Worm (Caenorhabditis elegans) whole organism, L1 larva: ENCODE data around the gene flp-21.

Experiments
- ama-1 ChIP-seq: fragments of 150-350 bp; optimal IDR thresholded peaks from 2 replicates; lab custom pipeline; 2014
- elt-3 ChIP-seq, 6 experiments: fragments of 150-350 bp in 1 of 6; sonication (generic microtip); optimal IDR thresholded peaks; 2 replicates each; lab custom pipeline; 2017 to 2018; ENCODE audit warnings: missing biosample characterization in 6 of 6, missing genetic modification characterization in 6 of 6, inconsistent platforms in 1 of 6
- nhr-19 ChIP-seq: fragments of 200-800 bp; sonication (Bioruptor generic); conservative IDR thresholded peaks from 2 replicates; pipeline ENCODE4 v1.3.6; 2022; ENCODE audit warnings: missing genetic modification characterization, missing compliant biosample characterization
- nhr-28 ChIP-seq: fragments of 150-350 bp; optimal IDR thresholded peaks from 2 replicates; lab custom pipeline; 2014; ENCODE audit warnings: missing biosample characterization, missing genetic modification characterization

DNA sequence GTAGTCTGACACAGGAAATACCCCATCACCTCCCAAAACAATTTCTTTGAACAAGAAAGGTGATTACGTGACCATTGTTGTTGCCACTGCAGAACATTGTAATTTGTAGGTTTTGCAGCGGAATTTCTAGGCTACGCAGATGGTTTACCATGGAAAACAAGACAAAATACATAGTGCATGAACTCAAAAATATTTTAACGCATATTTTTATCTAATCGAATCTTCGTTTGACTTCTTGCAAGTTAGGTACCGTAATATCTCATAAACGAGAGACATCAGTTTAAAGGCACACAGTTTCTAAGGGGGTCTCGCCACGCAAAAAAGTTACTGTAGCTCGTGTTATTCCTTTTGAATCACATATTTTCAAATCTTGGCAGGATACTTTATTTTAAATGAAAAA lies 14.2 kb upstream of the flp-21 start:
- TF ChIP-seq elt-3 (tag; optimal IDR thresholded peaks at IDR 0.05; lab: Kevin White, UChicago) = no peak
- no peak for TF ChIP-seq nhr-28 (tag; lab: Kevin White, UChicago)
- TF ChIP-seq nhr-19 (GFP tag; lab: Robert Waterston, UW) = no peak
- no peak for TF ChIP-seq ama-1 (lab: Kevin White, UChicago)
